Fruit fly (Drosophila melanogaster) whole organism, embryonic: Measurements from ENCODE around the gene CG46465.

Experiments
- CG1024 ChIP-seq: fragments of 200-800 bp; sonication (Bioruptor generic); IDR thresholded peaks from 2 replicates; pipeline ENCODE4 v1.3.6; 2022; ENCODE audit warnings: missing biosample characterization, missing genetic modification characterization
- CG10267 ChIP-seq: fragments of 200-800 bp; sonication (Bioruptor generic); optimal IDR thresholded peaks from 2 replicates; lab custom pipeline; 2018; ENCODE audit warnings: missing biosample characterization, mild to moderate bottlenecking, missing genetic modification characterization, moderate library complexity
- CG10543 ChIP-seq: fragments of 200-800 bp; sonication (Bioruptor generic); optimal IDR thresholded peaks from 3 replicates; lab custom pipeline; 2017; ENCODE audit warnings: missing biosample characterization, mild to moderate bottlenecking, missing genetic modification characterization, moderate library complexity
- CG11696 ChIP-seq: fragments of 200-800 bp; sonication (Bioruptor generic); IDR thresholded peaks from 2 replicates; pipeline ENCODE4 v1.3.6; 2022; ENCODE audit warnings: missing biosample characterization, missing genetic modification characterization
- CG12155 ChIP-seq: fragments of 200-800 bp; sonication (Bioruptor generic); optimal IDR thresholded peaks from 3 replicates; lab custom pipeline; 2016; ENCODE audit warnings: missing biosample characterization, missing genetic modification characterization
- CG12659 ChIP-seq: fragments of 200-800 bp; sonication (Bioruptor generic); optimal IDR thresholded peaks from 3 replicates; lab custom pipeline; 2017; ENCODE audit warnings: mild to moderate bottlenecking, missing biosample characterization, missing genetic modification reagents, missing genetic modification characterization
- CG13287 ChIP-seq: fragments of 200-800 bp; sonication (Bioruptor generic); IDR thresholded peaks from 2 replicates; pipeline ENCODE4 v1.3.6; 2022; ENCODE audit warnings: missing biosample characterization, missing genetic modification characterization; ENCODE audit not compliant: partially characterized antibody
- CG13296 ChIP-seq: fragments of 200-800 bp; sonication (Bioruptor generic); optimal IDR thresholded peaks from 3 replicates; lab custom pipeline; 2018; ENCODE audit warnings: missing biosample characterization, mild to moderate bottlenecking, missing genetic modification characterization
- CG14014 ChIP-seq: fragments of 200-800 bp; sonication (Bioruptor generic); IDR thresholded peaks from 2 replicates; pipeline ENCODE4 v1.3.6; 2022; ENCODE audit warnings: missing biosample characterization, missing genetic modification characterization
- CG15269 ChIP-seq: fragments of 200-800 bp; sonication (Bioruptor generic); optimal IDR thresholded peaks from 2 replicates; lab custom pipeline; 2018; ENCODE audit warnings: missing biosample characterization, mild to moderate bottlenecking, missing genetic modification characterization, moderate library complexity
- CG16813 ChIP-seq: fragments of 200-800 bp; sonication (Bioruptor generic); IDR thresholded peaks from 3 replicates; pipeline ENCODE4 v1.3.6; 2022; ENCODE audit warnings: missing biosample characterization, missing genetic modification characterization; ENCODE audit not compliant: partially characterized antibody
- CG18262 ChIP-seq: fragments of 200-800 bp; optimal IDR thresholded peaks from 3 replicates; lab custom pipeline; 2019; ENCODE audit warnings: missing biosample characterization, mild to moderate bottlenecking, missing genetic modification characterization, moderate library complexity
- CG18476 ChIP-seq: fragments of 200-800 bp; sonication (Bioruptor generic); optimal IDR thresholded peaks from 2 replicates; lab custom pipeline; 2016; ENCODE audit warnings: missing biosample characterization, mild to moderate bottlenecking, missing genetic modification characterization
- CG2712 ChIP-seq: fragments of 200-800 bp; optimal IDR thresholded peaks from 3 replicates; lab custom pipeline; 2019; ENCODE audit warnings: missing biosample characterization, mild to moderate bottlenecking, missing genetic modification characterization, moderate library complexity
- CG2875 ChIP-seq: fragments of 200-800 bp; sonication (Bioruptor generic); optimal IDR thresholded peaks from 2 replicates; lab custom pipeline; 2017; ENCODE audit warnings: missing biosample characterization, mild to moderate bottlenecking, missing genetic modification characterization, missing genetic modification reagents
- CG30403 ChIP-seq: fragments of 200-800 bp; sonication (Bioruptor generic); optimal IDR thresholded peaks from 3 replicates; lab custom pipeline; 2016; ENCODE audit warnings: missing biosample characterization, missing genetic modification characterization
- CG3065 ChIP-seq: fragments of 200-800 bp; sonication (Bioruptor generic); optimal IDR thresholded peaks from 2 replicates; lab custom pipeline; 2016; ENCODE audit warnings: missing biosample characterization, missing genetic modification characterization
- CG31441 ChIP-seq: fragments of 200-800 bp; sonication (Bioruptor generic); IDR thresholded peaks from 2 replicates; pipeline ENCODE4 v1.3.6; 2022; ENCODE audit warnings: missing biosample characterization, missing genetic modification characterization
- CG3281 ChIP-seq: fragments of 200-800 bp; sonication (Bioruptor generic); optimal IDR thresholded peaks from 3 replicates; lab custom pipeline; 2017; ENCODE audit warnings: missing biosample characterization, mild to moderate bottlenecking, missing genetic modification characterization
- CG34376 ChIP-seq: fragments of 200-800 bp; sonication (Bioruptor generic); optimal IDR thresholded peaks from 2 replicates; lab custom pipeline; 2018; ENCODE audit warnings: missing biosample characterization, mild to moderate bottlenecking, missing genetic modification characterization
- CG34422 ChIP-seq: fragments of 200-800 bp; sonication (Bioruptor generic); IDR thresholded peaks from 3 replicates; pipeline ENCODE4 v1.3.6; 2022; ENCODE audit warnings: missing biosample characterization, missing genetic modification characterization
- CG3847 ChIP-seq: fragments of 200-800 bp; sonication (Bioruptor generic); IDR thresholded peaks from 2 replicates; pipeline ENCODE4 v1.3.6; 2022; ENCODE audit warnings: missing biosample characterization, missing genetic modification characterization
- D19B ChIP-seq: fragments of 200-800 bp; sonication (Bioruptor generic); optimal IDR thresholded peaks from 2 replicates; lab custom pipeline; 2017; ENCODE audit warnings: missing biosample characterization, mild to moderate bottlenecking, missing genetic modification characterization
- Drgx ChIP-seq: fragments of 200-800 bp; sonication (Bioruptor generic); IDR thresholded peaks from 2 replicates; pipeline ENCODE4 v1.3.6; 2022; ENCODE audit warnings: missing biosample characterization, missing genetic modification characterization
- Fer1 ChIP-seq: fragments of 200-800 bp; sonication (Bioruptor generic); optimal IDR thresholded peaks from 2 replicates; lab custom pipeline; 2017; ENCODE audit warnings: missing biosample characterization, mild to moderate bottlenecking, missing genetic modification characterization
- Fer2 ChIP-seq: fragments of 200-800 bp; sonication (Bioruptor generic); optimal IDR thresholded peaks from 2 replicates; lab custom pipeline; 2018; ENCODE audit warnings: missing biosample characterization, mild to moderate bottlenecking, missing genetic modification characterization, moderate library complexity
- Jarid2 ChIP-seq: fragments of 200-800 bp; sonication (Bioruptor generic); optimal IDR thresholded peaks from 3 replicates; lab custom pipeline; 2017; ENCODE audit warnings: mild to moderate bottlenecking, missing biosample characterization, missing genetic modification reagents, missing genetic modification characterization
- Med ChIP-seq: fragments of 200-800 bp; sonication (Bioruptor generic); peaks from one replicate; lab custom pipeline; 2016; ENCODE audit warnings: missing biosample characterization, missing genetic modification characterization, mild to moderate bottlenecking, inconsistent platforms, moderate library complexity
- Nf-YB ChIP-seq: fragments of 200-800 bp; sonication (Bioruptor generic); optimal IDR thresholded peaks from 3 replicates; lab custom pipeline; 2019; ENCODE audit warnings: missing biosample characterization, mild to moderate bottlenecking, missing genetic modification characterization, moderate library complexity
- Sry-β ChIP-seq: fragments of 200-800 bp; sonication (Bioruptor generic); optimal IDR thresholded peaks from 2 replicates; lab custom pipeline; 2018; ENCODE audit warnings: missing biosample characterization, mild to moderate bottlenecking, missing genetic modification characterization, moderate library complexity
- caup ChIP-seq: fragments of 200-800 bp; sonication (Bioruptor generic); optimal IDR thresholded peaks from 3 replicates; lab custom pipeline; 2017; ENCODE audit warnings: missing biosample characterization, mild to moderate bottlenecking, missing genetic modification characterization, moderate library complexity; ENCODE audit not compliant: severe bottlenecking
- esg ChIP-seq: fragments of 200-800 bp; sonication (Bioruptor generic); conservative IDR thresholded peaks from 2 replicates; pipeline ENCODE4 v1.3.6; 2022; ENCODE audit warnings: missing biosample characterization, missing genetic modification characterization
- eyg ChIP-seq: fragments of 200-800 bp; sonication (Bioruptor generic); optimal IDR thresholded peaks from 3 replicates; lab custom pipeline; 2016; ENCODE audit warnings: missing biosample characterization, missing genetic modification characterization
- fd96Cb ChIP-seq: fragments of 200-800 bp; sonication (Bioruptor generic); optimal IDR thresholded peaks from 2 replicates; lab custom pipeline; 2018; ENCODE audit warnings: missing biosample characterization, mild to moderate bottlenecking, missing genetic modification characterization, moderate library complexity
- gcm ChIP-seq: fragments of 200-800 bp; sonication (Bioruptor generic); optimal IDR thresholded peaks from 2 replicates; lab custom pipeline; 2019; ENCODE audit warnings: missing biosample characterization, mild to moderate bottlenecking, missing genetic modification characterization, moderate library complexity
- knrl ChIP-seq: fragments of 200-800 bp; sonication (Bioruptor generic); IDR thresholded peaks from 3 replicates; pipeline ENCODE4 v1.3.6; 2022; ENCODE audit warnings: missing biosample characterization, missing genetic modification characterization; ENCODE audit not compliant: partially characterized antibody
- lab ChIP-seq: fragments of 200-800 bp; sonication (Bioruptor generic); optimal IDR thresholded peaks from 3 replicates; lab custom pipeline; 2017; ENCODE audit warnings: missing biosample characterization, missing genetic modification characterization, mild to moderate bottlenecking, moderate library complexity, missing genetic modification reagents
- lilli ChIP-seq: fragments of 200-800 bp; sonication (Bioruptor generic); optimal IDR thresholded peaks from 3 replicates; lab custom pipeline; 2016; ENCODE audit warnings: missing biosample characterization, missing genetic modification characterization
- otp ChIP-seq: fragments of 200-800 bp; sonication (Bioruptor generic); IDR thresholded peaks from 3 replicates; pipeline ENCODE4, ENCODE4 v1.3.6; 2022; ENCODE audit warnings: missing biosample characterization, missing genetic modification characterization
- pan ChIP-seq, 4 experiments: fragments of >200 bp in 3 of 4; fragments of 200-800 bp in 1 of 4; sonication (Bioruptor generic) in 1 of 4; optimal IDR thresholded peaks in 3 of 4; IDR thresholded peaks in 1 of 4; 2 replicates each; pipeline versions ENCODE4 v1.3.6 to Lab custom; 2017 to 2022; ENCODE audit warnings: missing biosample characterization in 2 of 4, missing genetic modification characterization in 2 of 4, mixed read lengths in 1 of 4
- pita ChIP-seq: fragments of 200-800 bp; sonication (Bioruptor generic); optimal IDR thresholded peaks from 2 replicates; lab custom pipeline; 2017; ENCODE audit warnings: missing biosample characterization, mild to moderate bottlenecking, missing genetic modification characterization
- prd ChIP-seq, 3 experiments: fragments of >200 bp in 2 of 3; fragments of 200-800 bp in 1 of 3; sonication (Bioruptor generic) in 1 of 3; optimal IDR thresholded peaks in 2 of 3; IDR thresholded peaks in 1 of 3; 2 replicates in 2 of 3; 3 replicates in 1 of 3; pipeline versions ENCODE4 v1.3.6 to Lab custom; 2017 to 2022; ENCODE audit warnings: missing biosample characterization in 1 of 3, missing genetic modification characterization in 1 of 3
- row ChIP-seq: fragments of 200-800 bp; sonication (Bioruptor generic); IDR thresholded peaks from 3 replicates; pipeline ENCODE4 v1.3.6; 2022; ENCODE audit warnings: missing biosample characterization, missing genetic modification characterization
- schlank ChIP-seq: fragments of 200-800 bp; sonication (Bioruptor generic); optimal IDR thresholded peaks from 2 replicates; lab custom pipeline; 2018; ENCODE audit warnings: missing biosample characterization, mild to moderate bottlenecking, missing genetic modification characterization
- seq ChIP-seq: fragments of 200-800 bp; sonication (Bioruptor generic); IDR thresholded peaks from 2 replicates; pipeline ENCODE4 v1.3.6; 2022; ENCODE audit warnings: missing biosample characterization, missing genetic modification characterization
- so ChIP-seq: fragments of 200-800 bp; sonication (Bioruptor generic); IDR thresholded peaks from 3 replicates; pipeline ENCODE4 v1.3.6; 2022; ENCODE audit warnings: missing biosample characterization, missing genetic modification characterization
- zfh2 ChIP-seq: fragments of 200-800 bp; sonication (Bioruptor generic); optimal IDR thresholded peaks from 2 replicates; lab custom pipeline; 2016; ENCODE audit warnings: missing biosample characterization, missing genetic modification characterization

CG46465 gene

DNA sequence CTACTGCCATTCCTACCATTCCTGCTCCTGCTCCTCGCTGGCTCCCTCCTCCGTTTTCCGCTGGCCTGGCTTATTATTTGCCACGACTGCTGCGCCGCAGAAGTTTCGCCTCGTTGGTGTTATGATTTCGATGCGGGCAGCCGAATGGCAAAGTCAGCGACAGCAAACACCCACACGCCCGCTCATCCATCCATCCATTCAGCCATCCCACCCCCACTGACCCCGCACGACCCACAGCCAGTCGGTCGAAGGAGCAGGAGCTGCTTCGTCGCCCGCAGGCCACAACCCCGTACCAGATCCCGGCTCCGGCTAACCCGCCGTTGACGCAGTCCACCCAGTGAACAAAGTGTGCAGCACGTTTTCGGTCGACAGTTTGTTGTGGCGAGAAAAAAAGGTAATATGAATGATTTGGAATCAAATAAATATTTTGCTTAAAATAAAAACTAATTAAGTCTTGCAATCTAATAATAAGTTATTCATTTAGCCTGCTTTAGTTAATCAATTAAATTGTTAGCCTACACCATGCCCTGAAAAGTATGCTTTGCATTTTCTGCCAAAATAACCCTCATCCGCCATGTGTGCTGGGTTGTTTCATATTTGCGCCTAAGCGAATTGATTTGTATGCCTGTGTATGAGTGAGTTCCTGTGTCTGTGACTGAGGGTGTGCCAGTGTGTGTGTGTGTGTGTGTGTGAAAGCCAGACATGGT lies 34.3 kb downstream of the CG46465 start (continued):
- 0 out of 2 replicates have a peak, but pooled peaks have one; percentile 17 for TF ChIP-seq esg (GFP tag; lab: Robert Waterston, UW)
- peak; percentile 8 for TF ChIP-seq CG2875 (GFP tag; lab: Kevin White, UChicago)
- peak; percentile 64; the same call in 1 of the 3 replicates for TF ChIP-seq so (GFP tag; lab: Robert Waterston, UW)
- peak; percentile 65 for TF ChIP-seq CG15269 (tag; lab: Kevin White, UChicago)
- TF ChIP-seq CG12155 (GFP tag; lab: Kevin White, UChicago) = peak; percentile 5
- TF ChIP-seq CG16813 = no peak
- 0 out of 3 replicates have a peak, but pooled peaks have one; percentile 39 for TF ChIP-seq CG34422 (GFP tag; lab: Robert Waterston, UW)
- peak; percentile 61 for TF ChIP-seq caup (GFP tag; lab: Kevin White, UChicago)
- no peak for TF ChIP-seq pita (GFP tag; lab: Kevin White, UChicago)
- peak; percentile 64 for TF ChIP-seq CG31441 (GFP tag; lab: Robert Waterston, UW)
- peak; percentile 11 for TF ChIP-seq eyg
- peak; percentile 54 for TF ChIP-seq lilli (GFP tag; lab: Kevin White, UChicago)
- TF ChIP-seq CG10543 = peak; percentile 64
- TF ChIP-seq CG10267 (tag; lab: Kevin White, UChicago) = peak; percentile 40
- TF ChIP-seq CG3065 (GFP tag; lab: Kevin White, UChicago) = no peak
- peak; percentile 33 for TF ChIP-seq Fer2 (tag; lab: Kevin White, UChicago)
- peak; percentile 0 for TF ChIP-seq CG18476 (GFP tag; lab: Kevin White, UChicago)
- no peak for TF ChIP-seq pan (optimal IDR thresholded peaks at IDR 0.05; lab: Kevin White, UChicago)
- TF ChIP-seq pan (GFP tag; optimal IDR thresholded peaks at IDR 0.05 in 1 of 2, IDR thresholded peaks at IDR 0.05 in 1 of 2) = peak in 1 of 2 experiments; percentile 20
- peak; percentile 27 for TF ChIP-seq fd96Cb (tag; lab: Kevin White, UChicago)
- TF ChIP-seq Sry-β (GFP tag; lab: Kevin White, UChicago) = no peak
- peak; percentile 48 for TF ChIP-seq CG30403 (GFP tag; lab: Kevin White, UChicago)
- TF ChIP-seq otp (GFP tag; lab: Robert Waterston, UW) = no peak
- peak; percentile 51 for TF ChIP-seq CG18262
- no peak for TF ChIP-seq CG13287 (GFP tag; lab: Robert Waterston, UW)
- no peak for TF ChIP-seq knrl
- peak; percentile 23; the same call in 1 of the 2 replicates for TF ChIP-seq CG11696 (GFP tag; lab: Robert Waterston, UW)
- TF ChIP-seq Med = peak; percentile 80
- peak; percentile 82 for TF ChIP-seq CG34376 (GFP tag; lab: Kevin White, UChicago)
- peak; percentile 14 for TF ChIP-seq Nf-YB (GFP tag; lab: Kevin White, UChicago)
- peak; percentile 76 for TF ChIP-seq row (GFP tag; lab: Robert Waterston, UW)
- TF ChIP-seq CG2712 = peak; percentile 55
- TF ChIP-seq gcm (GFP tag; lab: Kevin White, UChicago) = peak; percentile 38
- TF ChIP-seq CG1024 (GFP tag; lab: Robert Waterston, UW) = no peak
- TF ChIP-seq seq = peak; percentile 51
- TF ChIP-seq Fer1 (GFP tag; lab: Kevin White, UChicago) = peak; percentile 89
- TF ChIP-seq Jarid2 (GFP tag; lab: Kevin White, UChicago) = peak; percentile 28
- TF ChIP-seq D19B (GFP tag; lab: Kevin White, UChicago) = peak; percentile 39
- peak; percentile 57 for TF ChIP-seq schlank (tag; lab: Kevin White, UChicago)
- TF ChIP-seq CG12659 (GFP tag; lab: Kevin White, UChicago) = peak; percentile 44
- TF ChIP-seq prd (optimal IDR thresholded peaks at IDR 0.05; lab: Kevin White, UChicago) = no peak
- TF ChIP-seq prd (GFP tag; IDR thresholded peaks at IDR 0.05; lab: Robert Waterston, UW) = peak; percentile 17; the same call in 1 of the 3 replicates
- peak; percentile 45 for TF ChIP-seq zfh2 (GFP tag; lab: Kevin White, UChicago)
- TF ChIP-seq CG3847 = peak; percentile 27
- peak; percentile 88 for TF ChIP-seq lab (GFP tag; lab: Kevin White, UChicago)
- TF ChIP-seq CG13296 (GFP tag; lab: Kevin White, UChicago) = peak; percentile 77
- TF ChIP-seq CG3281 (GFP tag; lab: Kevin White, UChicago) = peak; percentile 75
- peak; percentile 59 for TF ChIP-seq CG14014
- peak; percentile 26; the same call in 1 of the 2 replicates for TF ChIP-seq Drgx (GFP tag; lab: Robert Waterston, UW)
